Worm (Caenorhabditis elegans) whole organism, L4 larva: Measurements from ENCODE around the gene ugt-15.

Experiments
- aly-2 ChIP-seq: sonication (generic microtip); optimal IDR thresholded peaks from 2 replicates; lab custom pipeline; 2018; ENCODE audit warnings: missing biosample characterization, missing genetic modification characterization
- ceh-20 ChIP-seq: fragments of 200-800 bp; sonication (Bioruptor generic); IDR thresholded peaks from 2 replicates; pipeline ENCODE4 v1.3.6; 2022; ENCODE audit warnings: missing genetic modification reagents, missing genetic modification characterization, missing compliant biosample characterization
- dmd-6 ChIP-seq: fragments of 200-800 bp; sonication (Bioruptor generic); IDR thresholded peaks from 2 replicates; pipeline ENCODE4 v1.3.6; 2022; ENCODE audit warnings: missing genetic modification reagents, missing genetic modification characterization, missing compliant biosample characterization
- duxl-1 ChIP-seq: sonication (generic microtip); optimal IDR thresholded peaks from 2 replicates; lab custom pipeline; 2016; ENCODE audit warnings: mild to moderate bottlenecking, missing genetic modification characterization, moderate library complexity, missing compliant biosample characterization; ENCODE audit not compliant: poor library complexity
- fkh-10 ChIP-seq: fragments of 150-350 bp; optimal IDR thresholded peaks from 2 replicates; lab custom pipeline; 2014; ENCODE audit warnings: missing biosample characterization, missing genetic modification reagents, missing genetic modification characterization
- hif-1 ChIP-seq, 2 experiments: sonication (generic microtip); optimal IDR thresholded peaks; 2 replicates each; lab custom pipeline; 2016 to 2017; ENCODE audit warnings: missing compliant biosample characterization in 2 of 2, missing genetic modification characterization in 2 of 2, missing genetic modification reagents in 2 of 2, missing genotype in 2 of 2, mild to moderate bottlenecking in 1 of 2
- hlh-11 ChIP-seq: fragments of 200-800 bp; sonication (Bioruptor generic); optimal IDR thresholded peaks from 2 replicates; lab custom pipeline; 2018; ENCODE audit warnings: mild to moderate bottlenecking, missing genetic modification characterization, missing compliant biosample characterization
- lin-13 ChIP-seq: fragments of 150-350 bp; optimal IDR thresholded peaks from 2 replicates; lab custom pipeline; 2014; ENCODE audit warnings: missing biosample characterization, missing genetic modification reagents, missing genetic modification characterization
- mxl-3 ChIP-seq: fragments of 200-800 bp; sonication (Bioruptor generic); optimal IDR thresholded peaks from 2 replicates; lab custom pipeline; 2018; ENCODE audit warnings: mild to moderate bottlenecking, missing genetic modification characterization, missing compliant biosample characterization
- nhr-10 ChIP-seq: fragments of 150-350 bp; optimal IDR thresholded peaks from 2 replicates; lab custom pipeline; 2014; ENCODE audit warnings: missing biosample characterization, missing genetic modification characterization
- nhr-28 ChIP-seq: fragments of 150-350 bp; optimal IDR thresholded peaks from 2 replicates; lab custom pipeline; 2014; ENCODE audit warnings: missing biosample characterization, missing genetic modification characterization
- nhr-6 ChIP-seq: fragments of 150-350 bp; optimal IDR thresholded peaks from 2 replicates; lab custom pipeline; 2014; ENCODE audit warnings: missing biosample characterization, missing genetic modification characterization
- nhr-76 ChIP-seq: fragments of 150-350 bp; optimal IDR thresholded peaks from 2 replicates; lab custom pipeline; 2014; ENCODE audit warnings: missing biosample characterization, missing genetic modification characterization
- pqm-1 ChIP-seq: sonication (generic microtip); optimal IDR thresholded peaks from 2 replicates; lab custom pipeline; 2017; ENCODE audit warnings: missing biosample characterization, missing genetic modification characterization
- snpc-4 ChIP-seq: fragments of 150-350 bp; optimal IDR thresholded peaks from 2 replicates; lab custom pipeline; 2014; ENCODE audit warnings: missing biosample characterization, missing genetic modification characterization
- ztf-11 ChIP-seq: fragments of 150-350 bp; optimal IDR thresholded peaks from 2 replicates; lab custom pipeline; 2014; ENCODE audit warnings: missing biosample characterization, missing genetic modification characterization

Gene ugt-15

DNA sequence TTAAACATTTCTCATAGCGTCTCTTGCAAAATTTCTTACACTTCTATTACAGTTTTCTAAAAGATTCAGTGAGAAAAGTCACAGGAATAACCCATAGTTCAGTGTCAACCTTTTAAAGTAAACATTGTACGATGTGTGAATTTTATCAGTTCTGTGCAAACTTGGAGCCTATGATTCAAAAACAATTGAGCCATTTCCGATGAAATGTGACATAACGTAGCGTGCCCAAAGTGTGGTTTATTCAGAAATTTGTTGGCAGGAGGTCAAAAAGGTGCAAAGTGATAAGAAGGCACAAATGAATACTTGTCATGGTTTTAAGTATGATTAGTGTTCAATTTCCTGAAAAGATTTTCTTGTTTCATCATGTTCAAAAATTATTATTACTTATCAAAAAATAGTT is 50.3 kb downstream of the ugt-15 start:
- TF ChIP-seq lin-13 (GFP tag; lab: Kevin White, UChicago) (no peak), duxl-1 (no peak), pqm-1 (tag; lab: Kevin White, UChicago) (peak; percentile 52), dmd-6 (GFP tag; lab: Robert Waterston, UW) (peak; percentile 48; the same call in 1 of the 2 replicates), aly-2 (tag; lab: Kevin White, UChicago) (no peak), ceh-20 (GFP tag; lab: Robert Waterston, UW) (no peak), nhr-6 (tag; lab: Kevin White, UChicago) (peak; percentile 7), nhr-10 (tag; lab: Kevin White, UChicago) (no peak), fkh-10 (no peak), ztf-11 (tag; lab: Kevin White, UChicago) (no peak)

- TF ChIP-seq hif-1 (tag; optimal IDR thresholded peaks at IDR 0.05; lab: Kevin White, UChicago) (no peak), snpc-4 (no peak), hlh-11 (tag; lab: Kevin White, UChicago) (peak; percentile 32), nhr-28 (tag; lab: Kevin White, UChicago) (peak; percentile 39), nhr-76 (tag; lab: Kevin White, UChicago) (no peak), mxl-3 (GFP tag; lab: Kevin White, UChicago) (peak; percentile 51), dmd-6 (GFP tag; lab: Robert Waterston, UW) (no peak)
Measured at ce11 chrV:12879349-12879748, 52.0 kb downstream of the ugt-15 start.
